Fruit fly (Drosophila melanogaster) whole organism, embryonic: ENCODE results near the gene CG10211.

Experiments used
- Ada2b ChIP-seq: fragments of 200-800 bp; sonication (Bioruptor generic); IDR thresholded peaks from 2 replicates; pipeline ENCODE4 v1.3.6; 2022; ENCODE audit warnings: missing biosample characterization, missing genetic modification characterization
- CG11247 ChIP-seq: fragments of 200-800 bp; sonication (Bioruptor generic); IDR thresholded peaks from 2 replicates; pipeline ENCODE4 v1.3.6; 2022; ENCODE audit warnings: missing biosample characterization, missing genetic modification characterization
- CG11398 ChIP-seq: fragments of 200-800 bp; sonication (Bioruptor generic); optimal IDR thresholded peaks from 2 replicates; lab custom pipeline; 2016; ENCODE audit warnings: missing biosample characterization, missing genetic modification characterization
- CG11456 ChIP-seq: fragments of 200-800 bp; sonication (Bioruptor generic); IDR thresholded peaks from 3 replicates; pipeline ENCODE4 v1.3.6; 2022; ENCODE audit warnings: missing biosample characterization, missing genetic modification characterization
- CG12236 ChIP-seq: fragments of 200-800 bp; sonication (Bioruptor generic); optimal IDR thresholded peaks from 2 replicates; lab custom pipeline; 2016; ENCODE audit warnings: missing biosample characterization, missing genetic modification characterization
- CG15514 ChIP-seq: fragments of 200-800 bp; sonication (Bioruptor generic); optimal IDR thresholded peaks from 3 replicates; lab custom pipeline; 2017; ENCODE audit warnings: missing biosample characterization, missing genetic modification characterization, mild to moderate bottlenecking, moderate library complexity, missing genetic modification reagents
- CG17385 ChIP-seq: fragments of 200-800 bp; sonication (Bioruptor generic); optimal IDR thresholded peaks from 3 replicates; lab custom pipeline; 2018; ENCODE audit warnings: missing biosample characterization, mild to moderate bottlenecking, missing genetic modification characterization
- CG17829 ChIP-seq: fragments of 200-800 bp; optimal IDR thresholded peaks from 2 replicates; lab custom pipeline; 2019; ENCODE audit warnings: missing biosample characterization, mild to moderate bottlenecking, missing genetic modification characterization, moderate library complexity
- CG2120 ChIP-seq: fragments of 200-800 bp; sonication (Bioruptor generic); optimal IDR thresholded peaks from 3 replicates; lab custom pipeline; 2016; ENCODE audit warnings: missing biosample characterization, missing genetic modification characterization
- CG2199 ChIP-seq: fragments of 200-800 bp; sonication (Bioruptor generic); IDR thresholded peaks from 3 replicates; pipeline ENCODE4 v1.3.6; 2022; ENCODE audit warnings: missing biosample characterization, missing genetic modification characterization
- CG2712 ChIP-seq: fragments of 200-800 bp; optimal IDR thresholded peaks from 3 replicates; lab custom pipeline; 2019; ENCODE audit warnings: missing biosample characterization, mild to moderate bottlenecking, missing genetic modification characterization, moderate library complexity
- CG2875 ChIP-seq: fragments of 200-800 bp; sonication (Bioruptor generic); optimal IDR thresholded peaks from 2 replicates; lab custom pipeline; 2017; ENCODE audit warnings: missing biosample characterization, mild to moderate bottlenecking, missing genetic modification characterization, missing genetic modification reagents
- CG2889 ChIP-seq: fragments of 200-800 bp; sonication (Bioruptor generic); IDR thresholded peaks from 3 replicates; pipeline ENCODE4 v1.3.6; 2022; ENCODE audit warnings: missing biosample characterization, missing genetic modification characterization
- CG33557 ChIP-seq: fragments of 200-800 bp; sonication (Bioruptor generic); optimal IDR thresholded peaks from 2 replicates; lab custom pipeline; 2019; ENCODE audit warnings: missing biosample characterization, mild to moderate bottlenecking, missing genetic modification characterization, moderate library complexity
- CG34422 ChIP-seq: fragments of 200-800 bp; sonication (Bioruptor generic); IDR thresholded peaks from 3 replicates; pipeline ENCODE4 v1.3.6; 2022; ENCODE audit warnings: missing biosample characterization, missing genetic modification characterization
- CG43689 ChIP-seq: fragments of 200-800 bp; sonication (Bioruptor generic); IDR thresholded peaks from 2 replicates; pipeline ENCODE4 v1.3.6; 2022; ENCODE audit warnings: missing biosample characterization, missing genetic modification characterization
- CG6254 ChIP-seq: fragments of 200-800 bp; sonication (Bioruptor generic); optimal IDR thresholded peaks from 3 replicates; lab custom pipeline; 2017; ENCODE audit warnings: mild to moderate bottlenecking, missing biosample characterization, missing genetic modification reagents, missing genetic modification characterization
- CG7839 ChIP-seq: fragments of 200-800 bp; sonication (Bioruptor generic); optimal IDR thresholded peaks from 3 replicates; lab custom pipeline; 2018; ENCODE audit warnings: missing biosample characterization, mild to moderate bottlenecking, missing genetic modification characterization, moderate library complexity
- CG7928 ChIP-seq: fragments of 200-800 bp; sonication (Bioruptor generic); optimal IDR thresholded peaks from 2 replicates; lab custom pipeline; 2017; ENCODE audit warnings: missing biosample characterization, mild to moderate bottlenecking, missing genetic modification characterization
- CG8359 ChIP-seq: fragments of 200-800 bp; sonication (Bioruptor generic); optimal IDR thresholded peaks from 2 replicates; lab custom pipeline; 2017; ENCODE audit warnings: missing biosample characterization, mild to moderate bottlenecking, missing genetic modification characterization, borderline replicate concordance
- CG8765 ChIP-seq: fragments of 200-800 bp; sonication (Bioruptor generic); IDR thresholded peaks from 2 replicates; pipeline ENCODE4 v1.3.6; 2022; ENCODE audit warnings: missing biosample characterization, missing genetic modification characterization
- CG9437 ChIP-seq: fragments of 200-800 bp; sonication (Bioruptor generic); optimal IDR thresholded peaks from 2 replicates; lab custom pipeline; 2018; ENCODE audit warnings: missing biosample characterization, mild to moderate bottlenecking, missing genetic modification characterization
- CG9932 ChIP-seq: fragments of 200-800 bp; sonication (Bioruptor generic); IDR thresholded peaks from 2 replicates; pipeline ENCODE4 v1.3.6; 2022; ENCODE audit warnings: missing biosample characterization, missing genetic modification characterization
- Dad ChIP-seq: fragments of 200-800 bp; sonication (Bioruptor generic); optimal IDR thresholded peaks from 3 replicates; lab custom pipeline; 2016; ENCODE audit warnings: missing biosample characterization, missing genetic modification characterization
- Dek ChIP-seq: fragments of 200-800 bp; sonication (Bioruptor generic); optimal IDR thresholded peaks from 3 replicates; lab custom pipeline; 2019; ENCODE audit warnings: missing biosample characterization, mild to moderate bottlenecking, missing genetic modification characterization, moderate library complexity
- Dll ChIP-seq: fragments of 200-800 bp; sonication (Bioruptor generic); IDR thresholded peaks from 4 replicates; pipeline ENCODE4 v1.3.6; 2022; ENCODE audit warnings: missing biosample characterization, missing genetic modification characterization; ENCODE audit not compliant: partially characterized antibody
- Doc2 ChIP-seq: fragments of 200-800 bp; sonication (Bioruptor generic); IDR thresholded peaks from 2 replicates; pipeline ENCODE4 v1.3.6; 2022; ENCODE audit warnings: missing biosample characterization, missing genetic modification characterization
- Fer2 ChIP-seq: fragments of 200-800 bp; sonication (Bioruptor generic); optimal IDR thresholded peaks from 2 replicates; lab custom pipeline; 2018; ENCODE audit warnings: missing biosample characterization, mild to moderate bottlenecking, missing genetic modification characterization, moderate library complexity
- Kr ChIP-seq: fragments of 200-800 bp; sonication (Bioruptor generic); optimal IDR thresholded peaks from 2 replicates; lab custom pipeline; 2017; ENCODE audit warnings: missing biosample characterization, mild to moderate bottlenecking, missing genetic modification characterization
- Nf-YC ChIP-seq: fragments of 200-800 bp; optimal IDR thresholded peaks from 3 replicates; lab custom pipeline; 2019; ENCODE audit warnings: missing biosample characterization, mild to moderate bottlenecking, missing genetic modification characterization, moderate library complexity
- Rx ChIP-seq: fragments of 200-800 bp; sonication (Bioruptor generic); IDR thresholded peaks from 2 replicates; pipeline ENCODE4 v1.3.6; 2022; ENCODE audit warnings: missing biosample characterization, missing genetic modification characterization
- Sry-β ChIP-seq: fragments of 200-800 bp; sonication (Bioruptor generic); optimal IDR thresholded peaks from 2 replicates; lab custom pipeline; 2018; ENCODE audit warnings: missing biosample characterization, mild to moderate bottlenecking, missing genetic modification characterization, moderate library complexity
- Trl ChIP-seq, 3 experiments: fragments of >200 bp in 2 of 3; fragments of 200-800 bp in 1 of 3; sonication (Bioruptor generic) in 1 of 3; optimal IDR thresholded peaks; 2 replicates in 1 of 3; 3 replicates in 2 of 3; lab custom pipeline; 2016 to 2017; ENCODE audit warnings: missing biosample characterization in 1 of 3, missing genetic modification characterization in 1 of 3
- Usf ChIP-seq: fragments of 200-800 bp; sonication (Bioruptor generic); optimal IDR thresholded peaks from 2 replicates; lab custom pipeline; 2017; ENCODE audit warnings: missing genotype, missing biosample characterization, missing genetic modification characterization
- abd-A ChIP-seq: fragments of 200-800 bp; sonication (Bioruptor generic); optimal IDR thresholded peaks from 3 replicates; lab custom pipeline; 2019; ENCODE audit warnings: missing biosample characterization, mild to moderate bottlenecking, missing genetic modification characterization, moderate library complexity
- amos ChIP-seq: fragments of 200-800 bp; sonication (Bioruptor generic); IDR thresholded peaks from 2 replicates; pipeline ENCODE4 v1.3.6; 2022; ENCODE audit warnings: missing biosample characterization, missing genetic modification characterization; ENCODE audit not compliant: partially characterized antibody
- dati ChIP-seq: fragments of 200-800 bp; sonication (Bioruptor generic); IDR thresholded peaks from 2 replicates; pipeline ENCODE4 v1.3.6; 2022; ENCODE audit warnings: missing biosample characterization, missing genetic modification characterization
- eve ChIP-seq, 2 experiments: fragments of >200 bp; optimal IDR thresholded peaks; 2 replicates each; lab custom pipeline; 2017; ENCODE audit warnings: missing biosample characterization in 2 of 2, missing genetic modification characterization in 2 of 2
- ftz-f1 ChIP-seq: fragments of 200-800 bp; sonication (Bioruptor generic); optimal IDR thresholded peaks from 2 replicates; lab custom pipeline; 2016; ENCODE audit warnings: missing biosample characterization, missing genetic modification characterization
- gfzf ChIP-seq: fragments of 200-800 bp; sonication (Bioruptor generic); optimal IDR thresholded peaks from 2 replicates; lab custom pipeline; 2016; ENCODE audit warnings: missing biosample characterization, mild to moderate bottlenecking, missing genetic modification characterization, moderate library complexity
- grau ChIP-seq: fragments of 200-800 bp; optimal IDR thresholded peaks from 3 replicates; lab custom pipeline; 2019; ENCODE audit warnings: missing biosample characterization, mild to moderate bottlenecking, missing genetic modification characterization, moderate library complexity
- ham ChIP-seq: fragments of 200-800 bp; sonication (Bioruptor generic); IDR thresholded peaks from 2 replicates; pipeline ENCODE4 v1.3.6; 2022; ENCODE audit warnings: missing biosample characterization, missing genetic modification characterization
- hth ChIP-seq: fragments of >200 bp; optimal IDR thresholded peaks from 2 replicates; lab custom pipeline; 2017; ENCODE audit warnings: inconsistent platforms
- jumu ChIP-seq: fragments of 200-800 bp; sonication (Bioruptor generic); optimal IDR thresholded peaks from 3 replicates; lab custom pipeline; 2016; ENCODE audit warnings: missing biosample characterization, missing genetic modification characterization
- pb ChIP-seq: fragments of 200-800 bp; sonication (Bioruptor generic); optimal IDR thresholded peaks from 3 replicates; lab custom pipeline; 2016; ENCODE audit warnings: missing biosample characterization, missing genetic modification characterization
- sim ChIP-seq: fragments of 200-800 bp; sonication (Bioruptor generic); IDR thresholded peaks from 2 replicates; pipeline ENCODE4 v1.3.6; 2022; ENCODE audit warnings: missing biosample characterization, missing genetic modification characterization
- slp2 ChIP-seq: fragments of 200-800 bp; sonication (Bioruptor generic); optimal IDR thresholded peaks from 2 replicates; lab custom pipeline; 2016; ENCODE audit warnings: missing biosample characterization, missing genetic modification characterization
- stc ChIP-seq: fragments of 200-800 bp; sonication (Bioruptor generic); IDR thresholded peaks from 2 replicates; pipeline ENCODE4 v1.3.6; 2022; ENCODE audit warnings: missing biosample characterization, missing genetic modification characterization
- tna ChIP-seq: fragments of 200-800 bp; sonication (Bioruptor generic); IDR thresholded peaks from 2 replicates; pipeline ENCODE4 v1.3.6; 2022; ENCODE audit warnings: missing biosample characterization, missing genetic modification characterization; ENCODE audit not compliant: partially characterized antibody
- trh ChIP-seq: fragments of 200-800 bp; sonication (Bioruptor generic); optimal IDR thresholded peaks from 2 replicates; lab custom pipeline; 2016; ENCODE audit warnings: missing biosample characterization, missing genetic modification characterization
- vnd ChIP-seq: fragments of 200-800 bp; sonication (Bioruptor generic); IDR thresholded peaks from 3 replicates; pipeline ENCODE4 v1.3.6; 2022; ENCODE audit warnings: missing biosample characterization, missing genetic modification characterization; ENCODE audit not compliant: partially characterized antibody

CG10211 gene

DNA sequence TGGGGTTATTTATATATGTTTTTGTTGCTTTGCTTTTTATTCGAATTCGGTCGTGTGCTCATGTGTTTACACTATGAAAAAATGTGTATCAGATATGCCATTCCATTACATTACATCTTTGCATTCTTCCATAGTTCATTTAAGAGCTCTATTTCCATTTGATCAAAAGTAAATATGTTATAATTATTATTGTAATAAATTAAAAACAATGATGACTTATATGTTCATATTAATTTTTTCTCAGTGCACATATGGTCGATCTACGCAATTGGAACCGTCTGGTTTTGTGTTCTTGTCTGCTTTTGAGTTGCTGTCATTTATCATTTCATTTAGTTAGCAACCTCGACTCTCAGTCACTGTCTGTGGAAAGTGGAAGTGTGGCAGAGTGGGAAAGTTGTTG is 39.8 kb upstream of the CG10211 start (continued):
- TF ChIP-seq grau (tag; lab: Kevin White, UChicago), result peak; percentile 92
- peak; percentile 4 for TF ChIP-seq CG7928
- TF ChIP-seq vnd, result no peak
- peak; percentile 8 for TF ChIP-seq CG12236 (GFP tag; lab: Kevin White, UChicago)
- TF ChIP-seq CG2712 (tag; lab: Kevin White, UChicago), result peak; percentile 97
- peak; percentile 94 for TF ChIP-seq CG33557
- TF ChIP-seq jumu (GFP tag; lab: Kevin White, UChicago), result no peak
- no peak for TF ChIP-seq Dad (GFP tag; lab: Kevin White, UChicago)
- TF ChIP-seq Dek, result no peak
- TF ChIP-seq CG9932, result peak; percentile 76
- no peak for TF ChIP-seq Trl (optimal IDR thresholded peaks at IDR 0.05; lab: Kevin White, UChicago)
- peak; percentile 37 for TF ChIP-seq Trl (GFP tag; optimal IDR thresholded peaks at IDR 0.05; lab: Kevin White, UChicago)
- no peak for TF ChIP-seq CG2889 (GFP tag; lab: Robert Waterston, UW)
- peak; percentile 66 for TF ChIP-seq Fer2
- peak; percentile 86; the same call in 1 of the 2 replicates for TF ChIP-seq stc (GFP tag; lab: Robert Waterston, UW)
- TF ChIP-seq CG2120 (GFP tag; lab: Kevin White, UChicago), result peak; percentile 15
- TF ChIP-seq Sry-β (GFP tag; lab: Kevin White, UChicago), result peak; percentile 57
- peak; percentile 96 for TF ChIP-seq CG7839 (tag; lab: Kevin White, UChicago)
- peak; percentile 80 for TF ChIP-seq CG8765 (GFP tag; lab: Robert Waterston, UW)
- no peak; the same call in 1 of the 2 replicates for TF ChIP-seq dati (GFP tag; lab: Robert Waterston, UW)
- peak; percentile 45 for TF ChIP-seq CG9437 (GFP tag; lab: Kevin White, UChicago)
- peak; percentile 77 for TF ChIP-seq CG43689 (GFP tag; lab: Robert Waterston, UW)
- TF ChIP-seq trh, result peak; percentile 83
- no peak for TF ChIP-seq CG15514
- TF ChIP-seq hth, result no peak
- peak; percentile 15 for TF ChIP-seq CG11398 (GFP tag; lab: Kevin White, UChicago)
- TF ChIP-seq CG34422 (GFP tag; lab: Robert Waterston, UW), result peak; percentile 90; the same call in 2 of the 3 replicates
- no peak for TF ChIP-seq Doc2 (GFP tag; lab: Robert Waterston, UW)
- TF ChIP-seq CG11456 (GFP tag; lab: Robert Waterston, UW), result peak; percentile 91; the same call in 2 of the 3 replicates
- TF ChIP-seq sim (GFP tag; lab: Robert Waterston, UW), result peak; percentile 95
- no peak for TF ChIP-seq amos
- peak in 1 of 2 experiments; percentile 91 for TF ChIP-seq eve (GFP tag; optimal IDR thresholded peaks at IDR 0.05; lab: Kevin White, UChicago)
- peak; percentile 85 for TF ChIP-seq CG17385 (GFP tag; lab: Kevin White, UChicago)
- no peak for TF ChIP-seq Kr (GFP tag; lab: Kevin White, UChicago)
- TF ChIP-seq CG2199 (GFP tag; lab: Robert Waterston, UW), result peak; percentile 91
- no peak for TF ChIP-seq Dll (GFP tag; lab: Robert Waterston, UW)
- peak; percentile 87 for TF ChIP-seq CG11247 (GFP tag; lab: Robert Waterston, UW)
- TF ChIP-seq pb (GFP tag; lab: Kevin White, UChicago), result no peak
- peak; percentile 64 for TF ChIP-seq Usf (GFP tag; lab: Kevin White, UChicago)
- TF ChIP-seq ftz-f1, result no peak
- TF ChIP-seq slp2 (GFP tag; lab: Kevin White, UChicago), result peak; percentile 55
- TF ChIP-seq CG8359, result peak; percentile 67
- TF ChIP-seq Nf-YC (tag; lab: Kevin White, UChicago), result no peak
- TF ChIP-seq CG2875 (GFP tag; lab: Kevin White, UChicago), result peak; percentile 87
- TF ChIP-seq ham, result no peak
- TF ChIP-seq CG17829, result peak; percentile 97
- peak; percentile 92 for TF ChIP-seq Ada2b (GFP tag; lab: Robert Waterston, UW)
- no peak for TF ChIP-seq abd-A
- no peak; the same call in 1 of the 2 replicates for TF ChIP-seq Rx
- no peak for TF ChIP-seq tna
- TF ChIP-seq CG6254 (GFP tag; lab: Kevin White, UChicago), result peak; percentile 91
- TF ChIP-seq gfzf (GFP tag; lab: Kevin White, UChicago), result no peak
